Worm (Caenorhabditis elegans) whole organism, mixed stage, embryonic: Measurements from ENCODE around the gene ZC190.10.

ENCODE experiments used
- M03D4.4 ChIP-seq: sonication (generic microtip); optimal IDR thresholded peaks from 2 replicates; lab custom pipeline; 2017; ENCODE audit warnings: mild to moderate bottlenecking, missing genetic modification characterization, missing compliant biosample characterization
- blmp-1 ChIP-seq: fragments of 150-350 bp; optimal IDR thresholded peaks from 2 replicates; lab custom pipeline; 2014; ENCODE audit warnings: missing biosample characterization, missing genetic modification characterization
- lsy-2 ChIP-seq: fragments of 150-350 bp; optimal IDR thresholded peaks from 2 replicates; lab custom pipeline; 2014; ENCODE audit warnings: missing biosample characterization, missing genetic modification characterization
- nhr-237 ChIP-seq: fragments of 150-350 bp; optimal IDR thresholded peaks from 2 replicates; lab custom pipeline; 2014; ENCODE audit warnings: missing biosample characterization, missing genetic modification characterization
- unc-62 ChIP-seq: fragments of 150-350 bp; optimal IDR thresholded peaks from 2 replicates; lab custom pipeline; 2014; ENCODE audit warnings: missing biosample characterization, missing genetic modification reagents, missing genetic modification characterization

DNA sequence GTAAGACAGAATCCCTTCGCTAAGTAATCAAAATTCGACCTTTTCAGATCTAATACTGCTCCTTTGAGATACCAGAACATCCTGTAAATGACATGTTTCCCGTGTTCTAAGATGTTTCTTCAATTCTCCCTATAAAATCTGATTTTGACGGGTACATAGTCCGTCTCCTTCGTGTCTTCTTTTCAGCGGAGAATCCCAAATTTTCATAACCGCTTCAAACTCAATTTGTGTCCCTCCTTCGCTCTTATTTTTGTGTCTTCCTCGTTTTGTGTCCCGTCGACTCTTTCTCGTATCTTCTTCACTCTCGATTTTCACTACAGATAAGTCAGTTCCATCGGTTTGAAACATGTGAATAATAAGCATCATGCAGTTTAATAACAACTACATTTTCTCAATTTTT is 20.1 kb upstream of the ZC190.10 start, which contains the start of gene glr-5:
- TF ChIP-seq nhr-237 (tag; lab: Kevin White, UChicago) (no peak), lsy-2 (tag; lab: Kevin White, UChicago) (no peak), blmp-1 (tag; lab: Kevin White, UChicago) (no peak), unc-62 (GFP tag; lab: Kevin White, UChicago) (no peak), M03D4.4 (tag; lab: Kevin White, UChicago) (no peak)
